Fruit fly (Drosophila melanogaster) whole organism, embryonic: Measurements from ENCODE around the gene ftz-f1.
A peak's percentile ranks its signal among the peaks of the same experiment; 100 is the strongest.

Source experiments
- Abd-B ChIP-seq: fragments of 200-800 bp; sonication (Bioruptor generic); optimal IDR thresholded peaks from 2 replicates; lab custom pipeline; 2018; ENCODE audit warnings: missing biosample characterization, mild to moderate bottlenecking, missing genetic modification characterization, moderate library complexity
- Atf3 ChIP-seq: fragments of 200-800 bp; sonication (Bioruptor generic); optimal IDR thresholded peaks from 3 replicates; lab custom pipeline; 2016; ENCODE audit warnings: missing biosample characterization, missing genetic modification characterization
- Awh ChIP-seq: fragments of 200-800 bp; sonication (Bioruptor generic); IDR thresholded peaks from 2 replicates; pipeline ENCODE4, ENCODE4 v1.3.6; 2022; ENCODE audit warnings: missing biosample characterization, missing genetic modification characterization
- CG1024 ChIP-seq: fragments of 200-800 bp; sonication (Bioruptor generic); IDR thresholded peaks from 2 replicates; pipeline ENCODE4 v1.3.6; 2022; ENCODE audit warnings: missing biosample characterization, missing genetic modification characterization
- CG10959 ChIP-seq: fragments of 200-800 bp; sonication (Bioruptor generic); IDR thresholded peaks from 2 replicates; pipeline ENCODE4 v1.3.6; 2022; ENCODE audit warnings: missing biosample characterization, missing genetic modification characterization
- CG10979 ChIP-seq: fragments of 200-800 bp; sonication (Bioruptor generic); optimal IDR thresholded peaks from 2 replicates; lab custom pipeline; 2018; ENCODE audit warnings: missing biosample characterization, mild to moderate bottlenecking, missing genetic modification characterization, moderate library complexity
- CG11695 ChIP-seq: fragments of 200-800 bp; sonication (Bioruptor generic); IDR thresholded peaks from 3 replicates; pipeline ENCODE4 v1.3.6; 2022; ENCODE audit warnings: missing biosample characterization, missing genetic modification characterization
- CG12744 ChIP-seq: fragments of 200-800 bp; sonication (Bioruptor generic); optimal IDR thresholded peaks from 2 replicates; lab custom pipeline; 2016; ENCODE audit warnings: missing biosample characterization, missing genetic modification characterization
- CG14710 ChIP-seq: fragments of 200-800 bp; sonication (Bioruptor generic); optimal IDR thresholded peaks from 3 replicates; lab custom pipeline; 2019; ENCODE audit warnings: missing biosample characterization, mild to moderate bottlenecking, missing genetic modification characterization, moderate library complexity
- CG14965 ChIP-seq: fragments of 200-800 bp; sonication (Bioruptor generic); optimal IDR thresholded peaks from 2 replicates; lab custom pipeline; 2016; ENCODE audit warnings: missing biosample characterization, missing genetic modification characterization, borderline replicate concordance
- CG17829 ChIP-seq: fragments of 200-800 bp; optimal IDR thresholded peaks from 2 replicates; lab custom pipeline; 2019; ENCODE audit warnings: missing biosample characterization, mild to moderate bottlenecking, missing genetic modification characterization, moderate library complexity
- CG18476 ChIP-seq: fragments of 200-800 bp; sonication (Bioruptor generic); optimal IDR thresholded peaks from 2 replicates; lab custom pipeline; 2016; ENCODE audit warnings: missing biosample characterization, mild to moderate bottlenecking, missing genetic modification characterization
- CG2202 ChIP-seq: fragments of 200-800 bp; sonication (Bioruptor generic); optimal IDR thresholded peaks from 2 replicates; lab custom pipeline; 2018; ENCODE audit warnings: missing biosample characterization, mild to moderate bottlenecking, missing genetic modification characterization
- CG30431 ChIP-seq: fragments of 200-800 bp; sonication (Bioruptor generic); optimal IDR thresholded peaks from 2 replicates; lab custom pipeline; 2017; ENCODE audit warnings: missing biosample characterization, missing genetic modification characterization
- CG33213 ChIP-seq: fragments of 200-800 bp; sonication (Bioruptor generic); optimal IDR thresholded peaks from 3 replicates; lab custom pipeline; 2016; ENCODE audit warnings: missing biosample characterization, missing genetic modification characterization
- CG34224 ChIP-seq: fragments of 200-800 bp; sonication (Bioruptor generic); IDR thresholded peaks from 3 replicates; pipeline ENCODE4 v1.3.6; 2022; ENCODE audit warnings: missing biosample characterization, missing genetic modification characterization; ENCODE audit not compliant: partially characterized antibody
- CG3995 ChIP-seq: fragments of 200-800 bp; sonication (Bioruptor generic); optimal IDR thresholded peaks from 3 replicates; lab custom pipeline; 2016; ENCODE audit warnings: missing biosample characterization, missing genetic modification characterization
- CG8281 ChIP-seq: fragments of 200-800 bp; sonication (Bioruptor generic); optimal IDR thresholded peaks from 2 replicates; lab custom pipeline; 2018; ENCODE audit warnings: missing biosample characterization, mild to moderate bottlenecking, missing genetic modification characterization, moderate library complexity
- CG8765 ChIP-seq: fragments of 200-800 bp; sonication (Bioruptor generic); IDR thresholded peaks from 2 replicates; pipeline ENCODE4 v1.3.6; 2022; ENCODE audit warnings: missing biosample characterization, missing genetic modification characterization
- Deaf1 ChIP-seq: fragments of 200-800 bp; optimal IDR thresholded peaks from 3 replicates; lab custom pipeline; 2019; ENCODE audit warnings: missing biosample characterization, mild to moderate bottlenecking, missing genetic modification characterization, moderate library complexity
- Fer2 ChIP-seq: fragments of 200-800 bp; sonication (Bioruptor generic); optimal IDR thresholded peaks from 2 replicates; lab custom pipeline; 2018; ENCODE audit warnings: missing biosample characterization, mild to moderate bottlenecking, missing genetic modification characterization, moderate library complexity
- HLH3B ChIP-seq: fragments of 200-800 bp; sonication (Bioruptor generic); IDR thresholded peaks from 2 replicates; pipeline ENCODE4 v1.3.6; 2022; ENCODE audit warnings: missing biosample characterization, missing genetic modification characterization
- HLH4C ChIP-seq: fragments of 200-800 bp; sonication (Bioruptor generic); IDR thresholded peaks from 3 replicates; pipeline ENCODE4 v1.3.6; 2022; ENCODE audit warnings: missing biosample characterization, missing genetic modification characterization; ENCODE audit not compliant: partially characterized antibody
- MTF-1 ChIP-seq: fragments of 200-800 bp; sonication (Bioruptor generic); optimal IDR thresholded peaks from 2 replicates; lab custom pipeline; 2018; ENCODE audit warnings: missing biosample characterization, mild to moderate bottlenecking, missing genetic modification characterization, borderline replicate concordance
- Nf-YC ChIP-seq: fragments of 200-800 bp; optimal IDR thresholded peaks from 3 replicates; lab custom pipeline; 2019; ENCODE audit warnings: missing biosample characterization, mild to moderate bottlenecking, missing genetic modification characterization, moderate library complexity
- PHDP ChIP-seq: fragments of 200-800 bp; sonication (Bioruptor generic); optimal IDR thresholded peaks from 3 replicates; lab custom pipeline; 2018; ENCODE audit warnings: missing biosample characterization, mild to moderate bottlenecking, missing genetic modification characterization, moderate library complexity
- Vsx1 ChIP-seq: fragments of 200-800 bp; sonication (Bioruptor generic); optimal IDR thresholded peaks from 2 replicates; lab custom pipeline; 2017; ENCODE audit warnings: missing biosample characterization, mild to moderate bottlenecking, missing genetic modification characterization, missing genetic modification reagents
- Xbp1 ChIP-seq: fragments of 200-800 bp; sonication (Bioruptor generic); optimal IDR thresholded peaks from 3 replicates; lab custom pipeline; 2016; ENCODE audit warnings: missing biosample characterization, mild to moderate bottlenecking, missing genetic modification characterization
- Xrp1 ChIP-seq: fragments of 200-800 bp; sonication (Bioruptor generic); IDR thresholded peaks from 2 replicates; pipeline ENCODE4 v1.3.6; 2022; ENCODE audit warnings: missing biosample characterization, missing genetic modification characterization
- bigmax ChIP-seq: fragments of 200-800 bp; sonication (Bioruptor generic); optimal IDR thresholded peaks from 2 replicates; lab custom pipeline; 2018; ENCODE audit warnings: missing biosample characterization, mild to moderate bottlenecking, missing genetic modification characterization
- btn ChIP-seq: fragments of 200-800 bp; sonication (Bioruptor generic); optimal IDR thresholded peaks from 2 replicates; lab custom pipeline; 2016; ENCODE audit warnings: missing biosample characterization, missing genetic modification characterization
- caup ChIP-seq: fragments of 200-800 bp; sonication (Bioruptor generic); optimal IDR thresholded peaks from 3 replicates; lab custom pipeline; 2017; ENCODE audit warnings: missing biosample characterization, mild to moderate bottlenecking, missing genetic modification characterization, moderate library complexity; ENCODE audit not compliant: severe bottlenecking
- dan ChIP-seq: fragments of 200-800 bp; sonication (Bioruptor generic); IDR thresholded peaks from 2 replicates; pipeline ENCODE4 v1.3.6; 2022; ENCODE audit warnings: missing biosample characterization, missing genetic modification characterization
- dmrt99B ChIP-seq: fragments of 200-800 bp; sonication (Bioruptor generic); optimal IDR thresholded peaks from 2 replicates; lab custom pipeline; 2018; ENCODE audit warnings: missing biosample characterization, mild to moderate bottlenecking, missing genetic modification characterization, moderate library complexity
- gcm ChIP-seq: fragments of 200-800 bp; sonication (Bioruptor generic); optimal IDR thresholded peaks from 2 replicates; lab custom pipeline; 2019; ENCODE audit warnings: missing biosample characterization, mild to moderate bottlenecking, missing genetic modification characterization, moderate library complexity
- gcm2 ChIP-seq: fragments of 200-800 bp; sonication (Bioruptor generic); optimal IDR thresholded peaks from 2 replicates; lab custom pipeline; 2016; ENCODE audit warnings: missing biosample characterization, missing genetic modification characterization
- gfzf ChIP-seq: fragments of 200-800 bp; sonication (Bioruptor generic); optimal IDR thresholded peaks from 2 replicates; lab custom pipeline; 2016; ENCODE audit warnings: missing biosample characterization, mild to moderate bottlenecking, missing genetic modification characterization, moderate library complexity
- gsb-n ChIP-seq: fragments of 200-800 bp; sonication (Bioruptor generic); optimal IDR thresholded peaks from 3 replicates; lab custom pipeline; 2018; ENCODE audit warnings: missing biosample characterization, mild to moderate bottlenecking, missing genetic modification characterization
- jigr1 ChIP-seq: fragments of 200-800 bp; sonication (Bioruptor generic); IDR thresholded peaks from 3 replicates; pipeline ENCODE4 v1.3.6; 2022; ENCODE audit warnings: missing biosample characterization, missing genetic modification characterization
- lmd ChIP-seq: fragments of 200-800 bp; sonication (Bioruptor generic); IDR thresholded peaks from 2 replicates; pipeline ENCODE4 v1.3.6; 2022; ENCODE audit warnings: missing biosample characterization, missing genetic modification characterization
- nerfin-1 ChIP-seq: fragments of 200-800 bp; sonication (Bioruptor generic); optimal IDR thresholded peaks from 3 replicates; lab custom pipeline; 2019; ENCODE audit warnings: missing biosample characterization, mild to moderate bottlenecking, missing genetic modification characterization, moderate library complexity
- p53 ChIP-seq: fragments of 200-800 bp; sonication (Bioruptor generic); optimal IDR thresholded peaks from 2 replicates; lab custom pipeline; 2016; ENCODE audit warnings: missing biosample characterization, missing genetic modification characterization
- pb ChIP-seq: fragments of 200-800 bp; sonication (Bioruptor generic); optimal IDR thresholded peaks from 3 replicates; lab custom pipeline; 2016; ENCODE audit warnings: missing biosample characterization, missing genetic modification characterization
- pros ChIP-seq: fragments of 200-800 bp; sonication (Bioruptor generic); optimal IDR thresholded peaks from 3 replicates; lab custom pipeline; 2019; ENCODE audit warnings: missing biosample characterization, mild to moderate bottlenecking, missing genetic modification characterization, moderate library complexity
- sr ChIP-seq: fragments of 200-800 bp; sonication (Bioruptor generic); IDR thresholded peaks from 3 replicates; pipeline ENCODE4 v1.3.6; 2022; ENCODE audit warnings: missing biosample characterization, missing genetic modification characterization
- tna ChIP-seq: fragments of 200-800 bp; sonication (Bioruptor generic); IDR thresholded peaks from 2 replicates; pipeline ENCODE4 v1.3.6; 2022; ENCODE audit warnings: missing biosample characterization, missing genetic modification characterization; ENCODE audit not compliant: partially characterized antibody
- tx ChIP-seq: fragments of 200-800 bp; sonication (Bioruptor generic); optimal IDR thresholded peaks from 2 replicates; lab custom pipeline; 2016; ENCODE audit warnings: missing biosample characterization, missing genetic modification characterization
- unpg ChIP-seq: fragments of 200-800 bp; sonication (Bioruptor generic); optimal IDR thresholded peaks from 3 replicates; lab custom pipeline; 2018; ENCODE audit warnings: missing biosample characterization, mild to moderate bottlenecking, missing genetic modification characterization, moderate library complexity
- vfl ChIP-seq: fragments of 200-800 bp; sonication (Bioruptor generic); optimal IDR thresholded peaks from 2 replicates; lab custom pipeline; 2016; ENCODE audit warnings: missing biosample characterization, missing genetic modification characterization

Gene ftz-f1

dm6 chr3L:18813963-18814647 is 13.0 kb upstream of the ftz-f1 start (continued):
- TF ChIP-seq Fer2 (tag; lab: Kevin White, UChicago) (peak; percentile 23), dan (no peak), CG14965 (GFP tag; lab: Kevin White, UChicago) (peak; percentile 26), unpg (GFP tag; lab: Kevin White, UChicago) (peak; percentile 60), CG30431 (no peak), gfzf (GFP tag; lab: Kevin White, UChicago) (no peak), CG10979 (tag; lab: Kevin White, UChicago) (peak; percentile 4), Awh (GFP tag; lab: Robert Waterston, UW) (peak; percentile 80), CG8281 (tag; lab: Kevin White, UChicago) (peak; percentile 30), bigmax (GFP tag; lab: Kevin White, UChicago) (peak; percentile 17), Vsx1 (GFP tag; lab: Kevin White, UChicago) (peak; percentile 76), HLH4C (GFP tag; lab: Robert Waterston, UW) (no peak), gsb-n (tag; lab: Kevin White, UChicago) (no peak), Xbp1 (GFP tag; lab: Kevin White, UChicago) (no peak), gcm (peak; percentile 34), CG11695 (GFP tag; lab: Robert Waterston, UW) (peak; percentile 67; the same call in 2 of the 3 replicates), Nf-YC (tag; lab: Kevin White, UChicago) (peak; percentile 63), CG18476 (GFP tag; lab: Kevin White, UChicago) (peak; percentile 26), CG8765 (GFP tag; lab: Robert Waterston, UW) (no peak), lmd (GFP tag; lab: Robert Waterston, UW) (no peak), caup (peak; percentile 91), gcm2 (GFP tag; lab: Kevin White, UChicago) (no peak), tna (GFP tag; lab: Robert Waterston, UW) (no peak), CG14710 (tag; lab: Kevin White, UChicago) (peak; percentile 45), nerfin-1 (tag; lab: Kevin White, UChicago) (no peak), p53 (GFP tag; lab: Kevin White, UChicago) (peak; percentile 29), pros (GFP tag; lab: Kevin White, UChicago) (peak; percentile 45), CG10959 (GFP tag; lab: Robert Waterston, UW) (no peak), CG17829 (peak; percentile 30), jigr1 (GFP tag; lab: Robert Waterston, UW) (no peak), PHDP (peak; percentile 58), CG1024 (GFP tag; lab: Robert Waterston, UW) (no peak; the same call in 1 of the 2 replicates), CG12744 (GFP tag; lab: Kevin White, UChicago) (peak; percentile 65), Xrp1 (GFP tag; lab: Robert Waterston, UW) (peak; percentile 77), HLH3B (no peak; the same call in 1 of the 2 replicates), Deaf1 (tag; lab: Kevin White, UChicago) (no peak), tx (GFP tag; lab: Kevin White, UChicago) (no peak), Atf3 (GFP tag; lab: Kevin White, UChicago) (no peak), MTF-1 (GFP tag; lab: Kevin White, UChicago) (peak; percentile 82), vfl (no peak), pb (GFP tag; lab: Kevin White, UChicago) (peak; percentile 64), sr (no peak), CG2202 (tag; lab: Kevin White, UChicago) (peak; percentile 42), CG33213 (peak; percentile 12), dmrt99B (tag; lab: Kevin White, UChicago) (no peak), CG34224 (peak; percentile 53; the same call in 1 of the 3 replicates), btn (peak; percentile 37), Abd-B (GFP tag; lab: Kevin White, UChicago) (no peak), CG3995 (GFP tag; lab: Kevin White, UChicago) (no peak)
